Worm (Caenorhabditis elegans) whole organism, young adult: ENCODE data around the gene srlf-12.

Experiments used
- B0019.2 ChIP-seq: fragments of 200-800 bp; sonication (Bioruptor generic); conservative IDR thresholded peaks from 2 replicates; pipeline ENCODE4 v1.3.6; 2022; ENCODE audit warnings: missing genetic modification reagents, missing genetic modification characterization, missing compliant biosample characterization
- F37B4.10 ChIP-seq: fragments of 200-800 bp; sonication (Bioruptor generic); IDR thresholded peaks from 2 replicates; pipeline ENCODE4 v1.3.6; 2022; ENCODE audit warnings: missing genetic modification characterization, missing compliant biosample characterization
- ceh-40 ChIP-seq: fragments of 200-800 bp; sonication (Bioruptor generic); IDR thresholded peaks from 2 replicates; pipeline ENCODE4 v1.3.6; 2022; ENCODE audit warnings: missing genetic modification characterization, missing compliant biosample characterization
- ceh-79 ChIP-seq: sonication (generic microtip); optimal IDR thresholded peaks from 2 replicates; lab custom pipeline; 2017; ENCODE audit warnings: mild to moderate bottlenecking, missing genetic modification characterization, missing compliant biosample characterization
- die-1 ChIP-seq: sonication (generic microtip); optimal IDR thresholded peaks from 2 replicates; lab custom pipeline; 2016; ENCODE audit warnings: missing genotype, mild to moderate bottlenecking, missing genetic modification characterization, missing compliant biosample characterization
- dpl-1 ChIP-seq: fragments of 150-350 bp; optimal IDR thresholded peaks from 2 replicates; lab custom pipeline; 2014; ENCODE audit warnings: missing biosample characterization, missing genetic modification reagents, missing genetic modification characterization
- ets-4 ChIP-seq: fragments of 200-800 bp; sonication (Bioruptor generic); optimal IDR thresholded peaks from 2 replicates; lab custom pipeline; 2018; ENCODE audit warnings: mild to moderate bottlenecking, missing genetic modification characterization, missing compliant biosample characterization
- nfya-2 ChIP-seq: fragments of 200-800 bp; sonication (Bioruptor generic); IDR thresholded peaks from 2 replicates; pipeline ENCODE4 v1.3.6; 2022; ENCODE audit warnings: missing genetic modification reagents, missing genetic modification characterization, missing compliant biosample characterization
- nhr-90 ChIP-seq: sonication (generic microtip); optimal IDR thresholded peaks from 2 replicates; lab custom pipeline; 2016; ENCODE audit warnings: missing genotype, mild to moderate bottlenecking, missing genetic modification characterization, missing compliant biosample characterization
- unc-130 ChIP-seq: sonication (generic microtip); optimal IDR thresholded peaks from 2 replicates; lab custom pipeline; 2016; ENCODE audit warnings: missing genetic modification reagents, missing genetic modification characterization, missing compliant biosample characterization
- ztf-3 ChIP-seq: fragments of 200-800 bp; sonication (Bioruptor generic); optimal IDR thresholded peaks from 2 replicates; lab custom pipeline; 2018; ENCODE audit warnings: mild to moderate bottlenecking, missing genetic modification characterization, missing compliant biosample characterization

DNA sequence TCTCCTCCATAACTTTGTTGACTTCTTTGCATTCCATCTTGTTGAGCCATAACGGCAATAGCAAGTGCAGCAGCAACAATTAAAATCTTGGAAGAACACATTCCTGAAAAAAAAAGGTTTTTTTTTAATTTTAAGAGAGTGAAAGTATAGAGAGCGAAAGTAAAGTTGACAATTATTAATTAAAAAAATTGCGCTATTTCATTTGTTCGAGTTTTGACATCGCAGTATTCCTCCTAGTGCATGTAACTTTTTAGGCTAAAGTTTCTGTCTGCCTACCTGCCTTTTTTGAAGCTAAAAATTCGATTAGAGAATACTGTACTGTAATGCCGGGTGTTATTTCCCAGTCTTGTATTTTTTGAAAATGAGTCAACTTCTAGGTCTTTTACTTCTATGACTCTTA is at the start of gene srlf-12:
- TF ChIP-seq unc-130 (GFP tag; lab: Kevin White, UChicago) (no peak), ztf-3 (GFP tag; lab: Kevin White, UChicago) (no peak), nfya-2 (no peak), B0019.2 (GFP tag; lab: Robert Waterston, UW) (no peak), nhr-90 (tag; lab: Kevin White, UChicago) (no peak), ceh-79 (tag; lab: Kevin White, UChicago) (no peak), F37B4.10 (no peak), dpl-1 (no peak), ceh-40 (no peak), die-1 (tag; lab: Kevin White, UChicago) (no peak), ets-4 (GFP tag; lab: Kevin White, UChicago) (no peak)
